Worm (Caenorhabditis elegans): Measurements from ENCODE around the gene srw-33.

The srw-33 gene

ce11 chrV:15480505-15481075 lies 29.3 kb upstream of the srw-33 start:
- no peak for TF ChIP-seq cog-1 (tag; optimal IDR thresholded peaks at IDR 0.05)
- no peak for TF ChIP-seq med-1 (GFP tag; optimal IDR thresholded peaks at IDR 0.05; ENCODE audit: insufficient read depth)
- TF ChIP-seq flt-1 (GFP tag; IDR thresholded peaks at IDR 0.05), result no peak
- no peak for TF ChIP-seq ztf-29 (GFP tag; IDR thresholded peaks at IDR 0.05)
- TF ChIP-seq tab-1 (GFP tag; IDR thresholded peaks at IDR 0.05), result no peak
- no peak for TF ChIP-seq T22C8.4 (GFP tag; IDR thresholded peaks at IDR 0.05)
- TF ChIP-seq ref-1 (GFP tag; conservative IDR thresholded peaks at IDR 0.05), result no peak
- no peak for TF ChIP-seq klf-2 (GFP tag; conservative IDR thresholded peaks at IDR 0.05)
- no peak for TF ChIP-seq ztf-23 (GFP tag; IDR thresholded peaks at IDR 0.05)

DNA sequence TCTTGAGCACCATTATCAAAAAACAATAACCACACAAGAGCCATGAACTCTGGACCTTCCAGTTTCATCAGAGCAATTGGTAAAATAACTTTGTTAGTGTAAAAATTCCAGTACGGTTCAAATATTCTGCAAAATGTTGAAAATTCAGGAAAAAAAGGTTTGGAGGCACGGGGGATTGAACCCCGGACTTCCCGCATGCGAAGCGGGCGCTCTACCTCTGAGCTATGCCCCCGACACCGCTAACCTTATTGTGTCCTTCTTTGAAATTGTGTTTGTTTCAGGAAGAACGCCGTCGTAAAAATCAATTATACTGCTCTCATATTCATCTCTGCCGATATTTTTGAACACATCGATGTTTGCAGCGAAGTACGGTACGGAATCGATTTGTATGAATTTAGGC lies 28.5 kb upstream of the srw-33 start:
- TF ChIP-seq T22C8.4 (GFP tag; IDR thresholded peaks at IDR 0.05) (no peak), flt-1 (GFP tag; IDR thresholded peaks at IDR 0.05) (0 out of 2 replicates have a peak, but pooled peaks have one; percentile 28)

DNA sequence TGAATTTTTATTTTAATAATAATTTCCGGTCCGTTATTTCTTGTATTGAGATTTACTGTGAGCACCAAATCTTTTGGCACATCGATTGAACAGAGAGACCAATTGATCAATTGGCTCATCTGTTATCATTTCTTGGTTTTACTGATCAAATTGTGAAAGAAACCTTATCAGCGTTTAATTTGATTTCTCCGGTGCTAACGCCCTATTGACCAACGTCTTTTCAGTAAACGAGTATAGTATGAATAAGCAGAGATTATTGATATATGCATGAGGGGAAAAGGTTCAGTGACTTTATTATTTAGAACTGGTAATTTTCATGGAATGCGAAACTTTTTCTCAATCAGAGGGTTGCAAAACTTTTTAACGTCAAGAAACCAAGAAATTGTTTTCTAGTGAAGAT lies 27.8 kb upstream of the srw-33 start:
- TF ChIP-seq flt-1 (GFP tag; IDR thresholded peaks at IDR 0.05) (no peak), klf-2 (GFP tag; conservative IDR thresholded peaks at IDR 0.05) (no peak), med-1 (GFP tag; optimal IDR thresholded peaks at IDR 0.05; ENCODE audit: insufficient read depth) (no peak), ztf-29 (GFP tag; IDR thresholded peaks at IDR 0.05) (no peak), ref-1 (GFP tag; conservative IDR thresholded peaks at IDR 0.05) (no peak), tab-1 (GFP tag; IDR thresholded peaks at IDR 0.05) (no peak), ztf-23 (GFP tag; IDR thresholded peaks at IDR 0.05) (no peak), cog-1 (tag; optimal IDR thresholded peaks at IDR 0.05) (no peak), T22C8.4 (GFP tag; IDR thresholded peaks at IDR 0.05) (no peak)

DNA sequence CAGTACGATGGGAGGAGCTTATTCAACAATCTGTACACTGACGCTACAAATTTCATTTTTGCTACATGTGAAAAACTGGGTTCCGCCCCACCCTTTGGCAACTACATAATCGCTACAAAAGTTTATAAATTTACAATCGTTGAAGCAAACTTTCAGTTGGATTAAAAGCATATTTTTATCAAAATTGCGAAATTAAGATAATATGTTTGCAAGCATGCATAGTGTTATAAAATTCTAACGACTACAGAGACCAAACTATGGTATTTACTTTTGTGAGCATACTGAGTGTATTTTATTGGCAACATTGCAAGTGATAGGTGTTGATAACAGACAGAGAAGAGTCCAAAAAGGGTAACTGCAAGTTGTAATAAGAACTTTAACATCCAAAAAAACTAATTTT lies 27.3 kb upstream of the srw-33 start, which contains the start of gene C06B8.2:
TSS of gene C06B8.2 (minus strand) at position 153 of the 400 bp plus-strand sequence.
- TF ChIP-seq T22C8.4 (GFP tag; IDR thresholded peaks at IDR 0.05) (no peak), med-1 (GFP tag; optimal IDR thresholded peaks at IDR 0.05; ENCODE audit: insufficient read depth) (no peak), ztf-29 (GFP tag; IDR thresholded peaks at IDR 0.05) (no peak), ztf-23 (GFP tag; IDR thresholded peaks at IDR 0.05) (no peak), cog-1 (tag; optimal IDR thresholded peaks at IDR 0.05) (no peak), flt-1 (GFP tag; IDR thresholded peaks at IDR 0.05) (no peak), tab-1 (GFP tag; IDR thresholded peaks at IDR 0.05) (no peak), klf-2 (GFP tag; conservative IDR thresholded peaks at IDR 0.05) (no peak), ref-1 (GFP tag; conservative IDR thresholded peaks at IDR 0.05) (no peak)

DNA sequence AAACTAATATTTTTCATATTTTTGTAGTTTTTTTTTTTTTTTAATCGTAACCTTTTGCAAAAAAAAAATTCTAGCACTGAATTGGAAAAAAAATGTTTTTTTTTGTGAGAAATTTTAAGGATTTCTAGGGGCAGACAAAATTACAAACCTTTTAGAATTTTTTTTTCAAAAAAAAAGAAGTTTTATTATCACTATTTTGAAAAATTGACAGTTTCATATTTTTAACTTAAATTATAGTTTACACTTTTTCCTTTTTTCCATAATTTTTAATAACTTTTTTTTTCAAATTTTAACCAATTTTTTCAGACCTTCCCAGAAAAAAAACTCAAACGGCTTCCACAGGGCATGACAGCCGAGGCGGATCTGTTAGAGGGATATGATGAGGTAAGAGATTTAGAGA lies 19.7 kb upstream of the srw-33 start, which contains the start of gene dpf-1:
TSS of gene dpf-1 (plus strand) at position 301 of the 400 bp plus-strand sequence.
- TF ChIP-seq med-1 (GFP tag; optimal IDR thresholded peaks at IDR 0.05; ENCODE audit: insufficient read depth) (no peak), klf-2 (GFP tag; conservative IDR thresholded peaks at IDR 0.05) (no peak)

DNA sequence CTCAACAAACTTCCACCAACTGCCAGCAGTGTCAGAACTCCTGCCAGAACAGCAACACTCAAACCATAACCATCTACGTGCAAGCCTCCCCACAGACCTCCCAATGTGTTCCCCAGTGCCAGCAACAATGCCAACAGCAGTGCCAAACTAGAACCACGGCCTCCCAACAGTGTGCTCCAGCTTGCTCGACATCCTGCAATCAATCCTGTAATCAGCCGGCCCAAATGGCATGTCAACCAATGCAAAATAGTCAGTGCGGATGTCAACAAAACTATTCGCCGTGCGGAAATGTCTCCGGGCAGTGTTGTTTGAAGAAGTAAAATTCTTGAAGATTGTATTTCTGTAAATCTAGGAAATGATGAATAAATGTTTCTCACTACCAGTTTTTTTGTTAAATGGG lies 15.4 kb upstream of the srw-33 start:
- no peak for TF ChIP-seq flt-1 (GFP tag; IDR thresholded peaks at IDR 0.05)
- TF ChIP-seq med-1 (GFP tag; optimal IDR thresholded peaks at IDR 0.05; ENCODE audit: insufficient read depth), result no peak
- TF ChIP-seq cog-1 (tag; optimal IDR thresholded peaks at IDR 0.05), result no peak
- no peak for TF ChIP-seq klf-2 (GFP tag; conservative IDR thresholded peaks at IDR 0.05)
- TF ChIP-seq ztf-23 (GFP tag; IDR thresholded peaks at IDR 0.05), result no peak

- TF ChIP-seq cog-1 (tag; optimal IDR thresholded peaks at IDR 0.05) (no peak), klf-2 (GFP tag; conservative IDR thresholded peaks at IDR 0.05) (no peak), ztf-29 (GFP tag; IDR thresholded peaks at IDR 0.05) (no peak), tab-1 (GFP tag; IDR thresholded peaks at IDR 0.05) (no peak), ref-1 (GFP tag; conservative IDR thresholded peaks at IDR 0.05) (no peak), ztf-23 (GFP tag; IDR thresholded peaks at IDR 0.05) (no peak), med-1 (GFP tag; optimal IDR thresholded peaks at IDR 0.05; ENCODE audit: insufficient read depth) (no peak), T22C8.4 (GFP tag; IDR thresholded peaks at IDR 0.05) (no peak), flt-1 (GFP tag; IDR thresholded peaks at IDR 0.05) (no peak)
Observed at ce11 chrV:15466017-15466416, 14.7 kb upstream of the srw-33 start.

DNA sequence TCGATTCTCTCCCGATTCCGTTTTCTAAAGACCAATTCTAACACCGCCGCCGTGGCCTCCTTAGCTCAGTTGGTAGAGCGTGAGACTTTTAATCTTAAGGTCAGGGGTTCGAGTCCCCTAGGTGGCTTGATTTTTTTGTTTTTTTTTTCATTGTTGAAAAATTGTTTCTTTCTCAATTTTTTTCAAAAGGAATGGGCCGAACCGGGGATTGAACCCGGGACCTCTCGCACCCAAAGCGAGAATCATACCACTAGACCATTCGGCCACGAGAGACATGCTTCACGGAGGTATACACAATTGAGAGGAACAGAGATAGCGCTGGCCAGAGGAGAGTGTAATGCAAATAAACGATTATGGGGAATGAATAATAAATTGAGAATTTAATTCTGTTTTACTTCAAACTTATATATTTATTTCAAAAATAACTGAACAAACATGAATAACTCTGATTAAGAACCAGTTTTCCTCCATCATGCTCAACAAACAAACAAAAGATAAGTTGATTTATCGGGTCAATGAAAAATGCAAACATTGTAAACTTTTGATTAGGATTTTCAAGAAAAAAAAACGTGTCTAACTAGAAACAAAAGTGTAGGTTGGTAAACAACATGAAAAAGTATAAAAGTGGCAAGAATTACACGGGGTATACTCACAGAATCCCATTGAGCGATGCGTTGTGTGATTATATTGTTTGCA lies 13.9 kb upstream of the srw-33 start, which contains the start of gene pqn-71:
TSS of gene pqn-71 (plus strand) at position 646 of the 696 bp plus-strand sequence.
- TF ChIP-seq ref-1 (GFP tag; conservative IDR thresholded peaks at IDR 0.05), result peak; percentile 77; the same call in 1 of the 2 replicates
- peak; percentile 88; the same call in 1 of the 2 replicates for TF ChIP-seq klf-2 (GFP tag; conservative IDR thresholded peaks at IDR 0.05)
- TF ChIP-seq med-1 (GFP tag; optimal IDR thresholded peaks at IDR 0.05; ENCODE audit: insufficient read depth), result peak; percentile 68
- TF ChIP-seq cog-1 (tag; optimal IDR thresholded peaks at IDR 0.05), result peak; percentile 91
- peak; percentile 77 for TF ChIP-seq T22C8.4 (GFP tag; IDR thresholded peaks at IDR 0.05)
- peak; percentile 90 for TF ChIP-seq ztf-23 (GFP tag; IDR thresholded peaks at IDR 0.05)
- TF ChIP-seq tab-1 (GFP tag; IDR thresholded peaks at IDR 0.05), result peak; percentile 92; the same call in 1 of the 2 replicates
- peak; percentile 83; the same call in 1 of the 2 replicates for TF ChIP-seq ztf-29 (GFP tag; IDR thresholded peaks at IDR 0.05)
- peak; percentile 91 for TF ChIP-seq flt-1 (GFP tag; IDR thresholded peaks at IDR 0.05)

DNA sequence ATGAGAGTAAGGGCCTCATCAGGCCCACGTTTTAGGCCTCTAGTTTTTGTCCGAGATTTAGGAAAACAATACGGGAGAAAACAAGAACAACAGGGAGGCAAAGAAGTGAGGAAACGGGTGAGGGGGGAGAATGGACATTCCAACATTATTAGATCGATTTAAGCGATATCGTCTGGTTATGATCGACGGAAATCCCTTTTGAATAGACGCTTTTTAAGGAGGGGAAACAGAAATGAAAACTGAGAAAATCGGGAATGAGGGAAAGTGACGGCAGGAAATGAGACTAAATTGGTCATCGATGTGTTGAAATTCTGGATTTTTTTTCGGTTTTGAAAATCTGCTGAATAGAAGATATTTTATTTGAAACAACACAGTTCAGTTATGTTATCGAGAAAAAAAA lies 13.1 kb upstream of the srw-33 start, which contains the start of gene rocf-1:
TSS of gene rocf-1 (minus strand) at position 101 of the 400 bp plus-strand sequence.
- TF ChIP-seq klf-2 (GFP tag; conservative IDR thresholded peaks at IDR 0.05) (no peak), flt-1 (GFP tag; IDR thresholded peaks at IDR 0.05) (no peak), ztf-29 (GFP tag; IDR thresholded peaks at IDR 0.05) (no peak), ref-1 (GFP tag; conservative IDR thresholded peaks at IDR 0.05) (no peak), med-1 (GFP tag; optimal IDR thresholded peaks at IDR 0.05; ENCODE audit: insufficient read depth) (no peak), ztf-23 (GFP tag; IDR thresholded peaks at IDR 0.05) (no peak), tab-1 (GFP tag; IDR thresholded peaks at IDR 0.05) (no peak), cog-1 (tag; optimal IDR thresholded peaks at IDR 0.05) (no peak), T22C8.4 (GFP tag; IDR thresholded peaks at IDR 0.05) (no peak)

Data from whole organism, midembryonic.